Fruit fly (Drosophila melanogaster) whole organism, prepupa: Measurements from ENCODE around the gene Cwc25.
A peak's percentile ranks its signal among the peaks of the same experiment; 100 is the strongest.

Experiments
- Blimp-1 ChIP-seq: fragments of 200-800 bp; sonication (Bioruptor generic); optimal IDR thresholded peaks from 3 replicates; lab custom pipeline; 2017; ENCODE audit warnings: missing biosample characterization, missing genetic modification characterization, mild to moderate bottlenecking, moderate library complexity, missing genetic modification reagents
- CG10631 ChIP-seq: fragments of 200-800 bp; sonication (Bioruptor generic); optimal IDR thresholded peaks from 2 replicates; lab custom pipeline; 2016; ENCODE audit warnings: missing biosample characterization, missing genetic modification characterization
- CG11294 ChIP-seq: fragments of 200-800 bp; sonication (Bioruptor generic); IDR thresholded peaks from 2 replicates; pipeline ENCODE4 v1.3.6; 2022; ENCODE audit warnings: missing biosample characterization, missing genetic modification characterization
- CG11902 ChIP-seq: fragments of 200-800 bp; sonication (Bioruptor generic); optimal IDR thresholded peaks from 3 replicates; lab custom pipeline; 2016; ENCODE audit warnings: missing biosample characterization, missing genetic modification characterization
- CG15336 ChIP-seq: fragments of 200-800 bp; sonication (Bioruptor generic); IDR thresholded peaks from 2 replicates; pipeline ENCODE4 v1.3.6; 2022; ENCODE audit warnings: missing biosample characterization, missing genetic modification characterization
- CG1621 ChIP-seq: fragments of 200-800 bp; sonication (Bioruptor generic); optimal IDR thresholded peaks from 3 replicates; lab custom pipeline; 2018; ENCODE audit warnings: missing biosample characterization, mild to moderate bottlenecking, missing genetic modification characterization
- CG34406 ChIP-seq: fragments of 200-800 bp; sonication (Bioruptor generic); optimal IDR thresholded peaks from 3 replicates; lab custom pipeline; 2016; ENCODE audit warnings: missing biosample characterization, missing genetic modification characterization
- CG3919 ChIP-seq: fragments of 200-800 bp; sonication (Bioruptor generic); optimal IDR thresholded peaks from 3 replicates; lab custom pipeline; 2016; ENCODE audit warnings: missing biosample characterization, missing genetic modification characterization
- CG4318 ChIP-seq: fragments of 200-800 bp; sonication (Bioruptor generic); optimal IDR thresholded peaks from 3 replicates; lab custom pipeline; 2017; ENCODE audit warnings: missing biosample characterization, mild to moderate bottlenecking, missing genetic modification characterization
- CG6163 ChIP-seq: fragments of 200-800 bp; sonication (Bioruptor generic); IDR thresholded peaks from 3 replicates; pipeline ENCODE4 v1.3.6; 2022; ENCODE audit warnings: missing biosample characterization, missing genetic modification characterization
- CG6792 ChIP-seq: fragments of 200-800 bp; sonication (Bioruptor generic); optimal IDR thresholded peaks from 3 replicates; lab custom pipeline; 2016; ENCODE audit warnings: missing biosample characterization, missing genetic modification characterization
- CG6808 ChIP-seq: fragments of 200-800 bp; sonication (Bioruptor generic); optimal IDR thresholded peaks from 3 replicates; lab custom pipeline; 2017; ENCODE audit warnings: missing biosample characterization, missing genetic modification characterization, mild to moderate bottlenecking, moderate library complexity, missing genetic modification reagents
- CG8119 ChIP-seq: fragments of 200-800 bp; sonication (Bioruptor generic); IDR thresholded peaks from 3 replicates; pipeline ENCODE4 v1.3.6; 2022; ENCODE audit warnings: missing biosample characterization, missing genetic modification characterization
- CG8319 ChIP-seq: fragments of 200-800 bp; sonication (Bioruptor generic); optimal IDR thresholded peaks from 3 replicates; lab custom pipeline; 2016; ENCODE audit warnings: missing biosample characterization, missing genetic modification characterization
- Eip75B ChIP-seq: fragments of 200-800 bp; sonication (Bioruptor generic); optimal IDR thresholded peaks from 3 replicates; lab custom pipeline; 2016; ENCODE audit warnings: missing biosample characterization, missing genetic modification characterization
- Eip78C ChIP-seq: fragments of 200-800 bp; sonication (Bioruptor generic); peaks from one replicate; lab custom pipeline; 2016; ENCODE audit warnings: missing biosample characterization, missing genetic modification characterization
- Gug ChIP-seq: fragments of 200-800 bp; sonication (Bioruptor generic); IDR thresholded peaks from 2 replicates; pipeline ENCODE4 v1.3.6; 2022; ENCODE audit warnings: missing biosample characterization, missing genetic modification characterization
- Hr38 ChIP-seq: sonication (Bioruptor generic); optimal IDR thresholded peaks from 2 replicates; lab custom pipeline; 2016; ENCODE audit warnings: missing biosample characterization, missing genetic modification characterization
- Hr39 ChIP-seq: fragments of 200-800 bp; sonication (Bioruptor generic); optimal IDR thresholded peaks from 2 replicates; lab custom pipeline; 2016; ENCODE audit warnings: missing biosample characterization, missing genetic modification characterization
- Hr4 ChIP-seq: fragments of 200-800 bp; sonication (Bioruptor generic); optimal IDR thresholded peaks from 3 replicates; lab custom pipeline; 2016; ENCODE audit warnings: missing biosample characterization, missing genetic modification characterization
- Sox14 ChIP-seq: fragments of 200-800 bp; sonication (Bioruptor generic); optimal IDR thresholded peaks from 3 replicates; lab custom pipeline; 2016; ENCODE audit warnings: missing biosample characterization, missing genetic modification characterization
- Sox15 ChIP-seq: fragments of 200-800 bp; sonication (Bioruptor generic); optimal IDR thresholded peaks from 3 replicates; lab custom pipeline; 2016; ENCODE audit warnings: missing biosample characterization, missing genetic modification characterization
- achi ChIP-seq: fragments of 200-800 bp; sonication (Bioruptor generic); optimal IDR thresholded peaks from 3 replicates; lab custom pipeline; 2016; ENCODE audit warnings: missing biosample characterization, missing genetic modification characterization
- dac ChIP-seq: fragments of 200-800 bp; sonication (Bioruptor generic); optimal IDR thresholded peaks from 2 replicates; lab custom pipeline; 2017; ENCODE audit warnings: missing biosample characterization, mild to moderate bottlenecking, missing genetic modification characterization
- dsx ChIP-seq: fragments of 200-800 bp; optimal IDR thresholded peaks from 3 replicates; lab custom pipeline; 2019; ENCODE audit warnings: missing biosample characterization, mild to moderate bottlenecking, missing genetic modification characterization, moderate library complexity; ENCODE audit not compliant: poor library complexity, severe bottlenecking
- eg ChIP-seq: fragments of 200-800 bp; sonication (Bioruptor generic); IDR thresholded peaks from 3 replicates; pipeline ENCODE4 v1.3.6; 2022; ENCODE audit warnings: missing biosample characterization, missing genetic modification characterization
- esn ChIP-seq: fragments of 200-800 bp; sonication (Bioruptor generic); optimal IDR thresholded peaks from 2 replicates; lab custom pipeline; 2016; ENCODE audit warnings: missing biosample characterization, mild to moderate bottlenecking, missing genetic modification characterization, moderate library complexity
- fd59A ChIP-seq: fragments of 200-800 bp; sonication (Bioruptor generic); optimal IDR thresholded peaks from 2 replicates; lab custom pipeline; 2017; ENCODE audit warnings: missing biosample characterization, mild to moderate bottlenecking, missing genetic modification characterization, missing genetic modification reagents
- fkh ChIP-seq: fragments of 200-800 bp; sonication (Bioruptor generic); optimal IDR thresholded peaks from 3 replicates; lab custom pipeline; 2017; ENCODE audit warnings: missing biosample characterization, mild to moderate bottlenecking, missing genetic modification characterization, moderate library complexity
- lz ChIP-seq: fragments of 200-800 bp; sonication (Bioruptor generic); optimal IDR thresholded peaks from 3 replicates; lab custom pipeline; 2016; ENCODE audit warnings: missing biosample characterization, missing genetic modification characterization
- net ChIP-seq: fragments of 200-800 bp; sonication (Bioruptor generic); optimal IDR thresholded peaks from 3 replicates; lab custom pipeline; 2016; ENCODE audit warnings: missing biosample characterization, missing genetic modification characterization
- pdm3 ChIP-seq: fragments of 200-800 bp; sonication (Bioruptor generic); optimal IDR thresholded peaks from 3 replicates; lab custom pipeline; 2016; ENCODE audit warnings: missing biosample characterization, missing genetic modification characterization
- salr ChIP-seq, 2 experiments: fragments of 200-800 bp; sonication (Bioruptor generic); optimal IDR thresholded peaks; 3 replicates each; lab custom pipeline; 2016 to 2018; ENCODE audit warnings: missing biosample characterization in 2 of 2, missing genetic modification characterization in 2 of 2, mild to moderate bottlenecking in 1 of 2
- spab ChIP-seq: fragments of 200-800 bp; sonication (Bioruptor generic); optimal IDR thresholded peaks from 2 replicates; lab custom pipeline; 2017; ENCODE audit warnings: missing biosample characterization, mild to moderate bottlenecking, missing genetic modification characterization, missing genetic modification reagents
- ss ChIP-seq, 2 experiments: fragments of 200-800 bp; sonication (Bioruptor generic); optimal IDR thresholded peaks; 2 replicates in 1 of 2; 3 replicates in 1 of 2; lab custom pipeline; 2017 to 2018; ENCODE audit warnings: mild to moderate bottlenecking in 2 of 2, missing biosample characterization in 2 of 2, missing genetic modification characterization in 2 of 2, moderate library complexity in 1 of 2
- svp ChIP-seq: fragments of 200-800 bp; sonication (Bioruptor generic); peaks from one replicate; lab custom pipeline; 2016; ENCODE audit warnings: missing biosample characterization, missing genetic modification characterization
- topi ChIP-seq: fragments of 200-800 bp; sonication (Bioruptor generic); optimal IDR thresholded peaks from 3 replicates; lab custom pipeline; 2016; ENCODE audit warnings: missing biosample characterization, missing genetic modification characterization
- vri ChIP-seq: fragments of 200-800 bp; sonication (Bioruptor generic); optimal IDR thresholded peaks from 3 replicates; lab custom pipeline; 2016; ENCODE audit warnings: missing biosample characterization, mild to moderate bottlenecking, missing genetic modification characterization

The Cwc25 gene

dm6 chr2L:2721317-2721716, 23.6 kb upstream of the Cwc25 start:
- TF ChIP-seq Eip75B (GFP tag; lab: Kevin White, UChicago) (no peak), CG15336 (GFP tag; lab: Robert Waterston, UW) (no peak), CG6163 (GFP tag; lab: Robert Waterston, UW) (0 out of 3 replicates have a peak, but pooled peaks have one; percentile 22), CG11902 (GFP tag; lab: Kevin White, UChicago) (no peak), Sox14 (GFP tag; lab: Kevin White, UChicago) (no peak), CG8119 (no peak), svp (GFP tag; lab: Kevin White, UChicago) (peak; percentile 65), Hr4 (peak; percentile 3), Blimp-1 (GFP tag; lab: Kevin White, UChicago) (no peak), fd59A (GFP tag; lab: Kevin White, UChicago) (peak; percentile 4), CG10631 (GFP tag; lab: Kevin White, UChicago) (no peak), esn (GFP tag; lab: Kevin White, UChicago) (no peak), eg (GFP tag; lab: Robert Waterston, UW) (0 out of 3 replicates have a peak, but pooled peaks have one; percentile 21), achi (GFP tag; lab: Kevin White, UChicago) (no peak), Eip78C (GFP tag; lab: Kevin White, UChicago) (peak; percentile 40), spab (GFP tag; lab: Kevin White, UChicago) (no peak)

DNA sequence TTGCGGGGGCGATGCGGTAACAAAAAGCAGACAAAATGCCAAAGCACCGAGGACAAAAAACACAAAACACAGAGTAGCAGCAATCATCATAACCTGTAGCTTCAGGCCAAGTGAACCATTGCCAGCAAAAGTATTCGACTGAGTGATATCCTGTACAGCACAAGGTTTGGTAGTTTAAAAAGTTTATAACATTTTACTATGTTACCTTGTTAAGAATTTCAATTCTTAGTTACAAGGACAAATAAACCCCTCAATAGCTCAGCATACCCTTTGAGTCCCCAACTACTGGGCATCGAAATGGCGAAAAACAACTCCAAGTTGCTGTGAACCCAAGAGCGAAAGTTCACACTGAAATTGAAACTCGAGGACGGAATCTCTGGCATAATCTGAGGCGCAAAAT, 21.8 kb upstream of the Cwc25 start:
- TF ChIP-seq CG6808 (no peak), Eip78C (GFP tag; lab: Kevin White, UChicago) (no peak), fkh (GFP tag; lab: Kevin White, UChicago) (no peak), pdm3 (GFP tag; lab: Kevin White, UChicago) (no peak), salr (GFP tag; optimal IDR thresholded peaks at IDR 0.05; lab: Kevin White, UChicago) (no peak), Hr38 (GFP tag; lab: Kevin White, UChicago) (no peak), CG1621 (tag; lab: Kevin White, UChicago) (no peak), Sox15 (no peak), CG8319 (GFP tag; lab: Kevin White, UChicago) (no peak), ss (GFP tag; optimal IDR thresholded peaks at IDR 0.05; lab: Kevin White, UChicago) (no peak), CG11294 (GFP tag; lab: Robert Waterston, UW) (no peak), CG3919 (GFP tag; lab: Kevin White, UChicago) (no peak), CG10631 (GFP tag; lab: Kevin White, UChicago) (no peak), CG6792 (no peak), Eip75B (GFP tag; lab: Kevin White, UChicago) (no peak), vri (GFP tag; lab: Kevin White, UChicago) (no peak), Hr39 (GFP tag; lab: Kevin White, UChicago) (no peak), CG8119 (no peak)
- TF ChIP-seq, all 60 proteins: peak for 0

DNA sequence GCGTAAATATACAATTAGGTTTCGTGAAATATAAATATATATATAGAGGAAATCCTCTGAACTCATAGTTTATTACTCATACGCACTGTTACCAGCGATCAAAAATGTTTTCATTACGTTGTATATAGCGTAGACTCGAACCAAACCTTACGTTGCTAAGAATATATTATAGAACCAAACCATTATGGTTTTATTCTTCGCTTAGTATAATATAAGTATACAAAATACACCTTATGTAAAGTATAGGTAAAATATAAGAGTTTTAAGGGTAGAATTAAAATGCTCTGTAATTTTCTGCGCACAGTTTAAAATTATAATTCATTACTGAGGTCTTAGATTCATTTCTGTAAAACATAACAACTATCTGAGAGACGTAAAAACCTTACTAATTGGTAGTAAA, 20.4 kb upstream of the Cwc25 start:
- TF ChIP-seq lz (GFP tag; lab: Kevin White, UChicago): no peak
- peak; percentile 13 for TF ChIP-seq dsx

DNA sequence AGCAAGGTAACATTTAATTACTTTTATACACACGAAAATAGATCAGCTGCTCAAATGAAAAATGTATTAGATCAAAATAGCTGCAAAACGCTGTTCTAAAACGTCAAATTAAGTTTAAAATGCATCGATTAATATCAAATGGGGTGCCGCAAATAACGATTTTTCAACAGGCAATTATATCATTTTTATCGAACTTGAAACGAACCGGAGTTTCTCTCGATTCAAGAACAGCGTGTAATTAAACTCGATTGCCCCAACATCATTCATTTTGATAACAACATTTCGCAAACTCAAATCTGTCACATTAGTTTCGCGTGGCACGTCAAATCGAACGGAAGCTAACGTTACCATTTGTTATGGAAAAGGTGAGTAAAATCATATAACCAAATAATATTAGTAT, 19.5 kb upstream of the Cwc25 start, which contains the start of gene CG31689:
CG31689 (plus strand) TSS at position 301 of the 400 bp plus-strand sequence.
- no peak for TF ChIP-seq net (GFP tag; lab: Kevin White, UChicago)
- no peak for TF ChIP-seq CG34406 (GFP tag; lab: Kevin White, UChicago)
- no peak for TF ChIP-seq Gug (GFP tag; lab: Robert Waterston, UW)
- TF ChIP-seq topi: no peak
- no peak for TF ChIP-seq dac
- no peak for TF ChIP-seq spab (GFP tag; lab: Kevin White, UChicago)
- no peak for TF ChIP-seq eg (GFP tag; lab: Robert Waterston, UW)
- no peak for TF ChIP-seq svp (GFP tag; lab: Kevin White, UChicago)
- TF ChIP-seq CG4318 (GFP tag; lab: Kevin White, UChicago): no peak
- TF ChIP-seq dsx: no peak
- TF ChIP-seq pdm3 (GFP tag; lab: Kevin White, UChicago): no peak
- no peak for TF ChIP-seq CG11294 (GFP tag; lab: Robert Waterston, UW)
- TF ChIP-seq CG6163 (GFP tag; lab: Robert Waterston, UW): no peak
- no peak for TF ChIP-seq CG11902 (GFP tag; lab: Kevin White, UChicago)
- no peak for TF ChIP-seq Sox14 (GFP tag; lab: Kevin White, UChicago)
